Fruit fly (Drosophila melanogaster): ENCODE measurements around the gene Oseg4.

DNA sequence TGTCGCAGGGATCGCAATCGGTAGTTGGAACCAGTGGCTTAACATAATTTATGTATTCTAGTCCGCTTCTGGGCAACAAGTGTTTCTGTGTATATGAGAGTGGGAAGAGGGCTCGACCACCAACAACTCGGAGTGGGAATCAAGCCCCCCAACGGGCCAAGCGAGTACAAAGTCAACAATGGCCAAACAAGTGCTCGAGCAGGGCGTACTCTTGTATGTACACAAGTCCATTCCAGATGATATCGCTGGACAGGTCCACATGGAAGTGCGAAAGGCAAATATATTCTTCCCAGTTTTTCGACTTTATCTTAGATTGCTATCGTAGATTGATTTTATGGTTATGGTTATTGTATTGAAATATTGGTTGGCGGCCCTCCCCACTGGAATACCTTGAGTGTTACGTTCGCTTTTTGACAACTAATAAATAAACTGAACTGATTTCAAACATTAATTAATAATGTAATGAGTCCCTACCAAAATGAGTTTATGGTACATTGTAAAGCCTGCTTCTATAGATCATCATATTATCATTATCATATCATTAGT is 7.1 kb upstream of the Oseg4 start:
- TF ChIP-seq CG8478 (optimal IDR thresholded peaks at IDR 0.05) (no peak), CTCF (optimal IDR thresholded peaks at IDR 0.05) (no peak)

Data from S2 (cell line).